Worm (Caenorhabditis elegans) whole organism, L3 larva: ENCODE results near the gene hlh-26.
A peak's percentile ranks its signal among the peaks of the same experiment; 100 is the strongest.

Source experiments
- fkh-2 ChIP-seq: fragments of 150-350 bp; optimal IDR thresholded peaks from 2 replicates; lab custom pipeline; 2014; ENCODE audit warnings: missing biosample characterization, missing genetic modification reagents, missing genetic modification characterization
- nhr-11 ChIP-seq: fragments of 150-350 bp; optimal IDR thresholded peaks from 2 replicates; lab custom pipeline; 2014; ENCODE audit warnings: missing biosample characterization, missing genetic modification characterization
- nhr-23 ChIP-seq: fragments of 150-350 bp; optimal IDR thresholded peaks from 2 replicates; lab custom pipeline; 2014; ENCODE audit warnings: missing biosample characterization, missing genetic modification reagents, missing genetic modification characterization
- pha-4 ChIP-seq: fragments of 150-350 bp; optimal IDR thresholded peaks from 2 replicates; lab custom pipeline; 2014; ENCODE audit warnings: missing biosample characterization, missing genetic modification reagents, missing genetic modification characterization
- skn-1 ChIP-seq: fragments of 150-350 bp; optimal IDR thresholded peaks from 2 replicates; lab custom pipeline; 2014; ENCODE audit warnings: missing biosample characterization, missing genetic modification characterization

ce11 chrII:5543476-5544144 is 10.1 kb upstream of the hlh-26 start:
- TF ChIP-seq nhr-23 (tag; lab: Kevin White, UChicago) (peak; percentile 99), fkh-2 (tag; lab: Kevin White, UChicago) (peak; percentile 95), nhr-11 (peak; percentile 95), pha-4 (tag; lab: Kevin White, UChicago) (peak; percentile 99), skn-1 (tag; lab: Kevin White, UChicago) (peak; percentile 95)
